Worm (Caenorhabditis elegans) whole organism, L2 larva: ENCODE measurements around the gene dsb-2.

Experiments
- C34F6.9 ChIP-seq: fragments of 150-350 bp; optimal IDR thresholded peaks from 2 replicates; lab custom pipeline; 2014; ENCODE audit warnings: missing biosample characterization, missing genetic modification characterization
- F13H6.1 ChIP-seq: sonication (generic microtip); optimal IDR thresholded peaks from 2 replicates; lab custom pipeline; 2016; ENCODE audit warnings: missing genetic modification characterization, missing compliant biosample characterization
- R02D3.7 ChIP-seq: fragments of 150-350 bp; optimal IDR thresholded peaks from 2 replicates; lab custom pipeline; 2014; ENCODE audit warnings: missing biosample characterization, missing genetic modification characterization
- ZK546.5 ChIP-seq: sonication (generic microtip); optimal IDR thresholded peaks from 2 replicates; lab custom pipeline; 2017; ENCODE audit warnings: missing biosample characterization, missing genetic modification characterization
- alr-1 ChIP-seq: fragments of 150-350 bp; optimal IDR thresholded peaks from 2 replicates; lab custom pipeline; 2014; ENCODE audit warnings: missing biosample characterization, missing genetic modification characterization
- aly-2 ChIP-seq: fragments of 150-350 bp; optimal IDR thresholded peaks from 2 replicates; lab custom pipeline; 2014; ENCODE audit warnings: missing biosample characterization, missing genetic modification characterization
- ama-1 ChIP-seq: fragments of 150-350 bp; optimal IDR thresholded peaks from 2 replicates; lab custom pipeline; 2018; ENCODE audit warnings: inconsistent platforms
- blmp-1 ChIP-seq: sonication (generic microtip); optimal IDR thresholded peaks from 2 replicates; lab custom pipeline; 2017; ENCODE audit warnings: missing genetic modification characterization, mild to moderate bottlenecking, missing compliant biosample characterization, antibody characterized with exemption, moderate library complexity; ENCODE audit not compliant: insufficient read depth
- ceh-16 ChIP-seq: fragments of 150-350 bp; optimal IDR thresholded peaks from 2 replicates; lab custom pipeline; 2014; ENCODE audit warnings: missing biosample characterization, missing genetic modification characterization
- ceh-82 ChIP-seq: fragments of 150-350 bp; optimal IDR thresholded peaks from 2 replicates; lab custom pipeline; 2014; ENCODE audit warnings: missing biosample characterization, missing genetic modification characterization
- crh-2 ChIP-seq: sonication (generic microtip); optimal IDR thresholded peaks from 2 replicates; lab custom pipeline; 2017; ENCODE audit warnings: missing biosample characterization, missing genetic modification characterization
- egl-27 ChIP-seq: sonication (generic microtip); optimal IDR thresholded peaks from 3 replicates; lab custom pipeline; 2017; ENCODE audit warnings: missing biosample characterization, missing genetic modification reagents, missing genetic modification characterization
- elt-1 ChIP-seq: fragments of 150-350 bp; optimal IDR thresholded peaks from 2 replicates; lab custom pipeline; 2014; ENCODE audit warnings: missing biosample characterization, missing genetic modification characterization
- elt-3 ChIP-seq: sonication (generic microtip); optimal IDR thresholded peaks from 2 replicates; lab custom pipeline; 2017; ENCODE audit warnings: missing biosample characterization, missing genetic modification characterization
- fos-1 ChIP-seq: fragments of 150-350 bp; optimal IDR thresholded peaks from 2 replicates; lab custom pipeline; 2014; ENCODE audit warnings: missing biosample characterization, missing genetic modification characterization
- gmeb-1 ChIP-seq: fragments of 150-350 bp; optimal IDR thresholded peaks from 2 replicates; lab custom pipeline; 2014; ENCODE audit warnings: missing biosample characterization, missing genetic modification characterization
- lin-11 ChIP-seq: fragments of 150-350 bp; sonication (generic microtip); optimal IDR thresholded peaks from 2 replicates; lab custom pipeline; 2014; ENCODE audit warnings: missing biosample characterization, missing genetic modification characterization, inconsistent platforms, mixed read lengths
- lin-13 ChIP-seq: fragments of 150-350 bp; optimal IDR thresholded peaks from 2 replicates; lab custom pipeline; 2014; ENCODE audit warnings: missing biosample characterization, missing genetic modification reagents, missing genetic modification characterization
- lin-39 ChIP-seq: fragments of 150-350 bp; optimal IDR thresholded peaks from 2 replicates; lab custom pipeline; 2014; ENCODE audit warnings: missing biosample characterization, missing genetic modification reagents, missing genetic modification characterization
- lsy-2 ChIP-seq, 2 experiments: fragments of 150-350 bp in 1 of 2; sonication (generic microtip) in 1 of 2; optimal IDR thresholded peaks; 2 replicates each; lab custom pipeline; 2014 to 2017; ENCODE audit warnings: missing biosample characterization in 2 of 2, missing genetic modification characterization in 2 of 2
- mab-5 ChIP-seq: fragments of 150-350 bp; optimal IDR thresholded peaks from 2 replicates; lab custom pipeline; 2014; ENCODE audit warnings: missing biosample characterization, missing genetic modification characterization
- mbf-1 ChIP-seq: sonication (generic microtip); optimal IDR thresholded peaks from 2 replicates; lab custom pipeline; 2017; ENCODE audit warnings: missing biosample characterization, missing genetic modification characterization
- mdl-1 ChIP-seq, 2 experiments: fragments of 150-350 bp in 1 of 2; sonication (generic microtip) in 1 of 2; optimal IDR thresholded peaks; 2 replicates each; lab custom pipeline; 2017; ENCODE audit warnings: missing biosample characterization in 2 of 2, missing genetic modification characterization in 2 of 2
- nhr-10 ChIP-seq: sonication (generic microtip); optimal IDR thresholded peaks from 2 replicates; lab custom pipeline; 2017; ENCODE audit warnings: missing biosample characterization, missing genetic modification characterization
- nhr-11 ChIP-seq: fragments of 150-350 bp; optimal IDR thresholded peaks from 2 replicates; lab custom pipeline; 2014; ENCODE audit warnings: missing biosample characterization, missing genetic modification characterization
- nhr-12 ChIP-seq: fragments of 150-350 bp; optimal IDR thresholded peaks from 2 replicates; lab custom pipeline; 2014; ENCODE audit warnings: missing biosample characterization, missing genetic modification characterization
- nhr-129 ChIP-seq: fragments of 150-350 bp; optimal IDR thresholded peaks from 2 replicates; lab custom pipeline; 2014; ENCODE audit warnings: missing biosample characterization, missing genetic modification characterization
- nhr-21 ChIP-seq: fragments of 150-350 bp; optimal IDR thresholded peaks from 2 replicates; lab custom pipeline; 2014; ENCODE audit warnings: missing biosample characterization, missing genetic modification characterization
- nhr-23 ChIP-seq: fragments of 150-350 bp; optimal IDR thresholded peaks from 2 replicates; lab custom pipeline; 2014; ENCODE audit warnings: missing biosample characterization, missing genetic modification reagents, missing genetic modification characterization
- nhr-25 ChIP-seq: fragments of 150-350 bp; sonication (generic microtip); optimal IDR thresholded peaks from 3 replicates; lab custom pipeline; 2014; ENCODE audit warnings: missing biosample characterization, missing genetic modification characterization
- nhr-6 ChIP-seq: fragments of 150-350 bp; optimal IDR thresholded peaks from 2 replicates; lab custom pipeline; 2014; ENCODE audit warnings: missing biosample characterization, missing genetic modification characterization
- nhr-77 ChIP-seq: fragments of 150-350 bp; optimal IDR thresholded peaks from 2 replicates; lab custom pipeline; 2014; ENCODE audit warnings: missing biosample characterization, missing genetic modification characterization
- sem-4 ChIP-seq: fragments of 150-350 bp; optimal IDR thresholded peaks from 2 replicates; lab custom pipeline; 2014; ENCODE audit warnings: missing biosample characterization, missing genetic modification reagents, missing genetic modification characterization
- skn-1 ChIP-seq: sonication (generic microtip); optimal IDR thresholded peaks from 2 replicates; lab custom pipeline; 2017; ENCODE audit warnings: missing biosample characterization, missing genetic modification characterization
- sma-3 ChIP-seq: sonication (generic microtip); optimal IDR thresholded peaks from 2 replicates; lab custom pipeline; 2016; ENCODE audit warnings: missing genetic modification reagents, missing genetic modification characterization, missing compliant biosample characterization
- sma-9 ChIP-seq, 2 experiments: fragments of 150-350 bp in 1 of 2; sonication (generic microtip) in 1 of 2; optimal IDR thresholded peaks; 2 replicates each; lab custom pipeline; 2014 to 2016; ENCODE audit warnings: missing genetic modification characterization in 2 of 2, mild to moderate bottlenecking in 1 of 2, missing biosample characterization in 1 of 2, missing compliant biosample characterization in 1 of 2, missing genetic modification reagents in 1 of 2, moderate library complexity in 1 of 2
- snpc-4 ChIP-seq: fragments of 150-350 bp; optimal IDR thresholded peaks from 2 replicates; lab custom pipeline; 2014; ENCODE audit warnings: missing biosample characterization, missing genetic modification characterization
- unc-39 ChIP-seq: fragments of 150-350 bp; optimal IDR thresholded peaks from 2 replicates; lab custom pipeline; 2014; ENCODE audit warnings: missing biosample characterization, missing genetic modification characterization
- unc-55 ChIP-seq: fragments of 150-350 bp; sonication (generic microtip); optimal IDR thresholded peaks from 3 replicates; lab custom pipeline; 2014; ENCODE audit warnings: missing biosample characterization, missing genetic modification reagents, missing genetic modification characterization
- unc-62 ChIP-seq: fragments of 150-350 bp; optimal IDR thresholded peaks from 2 replicates; lab custom pipeline; 2014; ENCODE audit warnings: missing biosample characterization, missing genetic modification reagents, missing genetic modification characterization
- ztf-1 ChIP-seq: fragments of 200-800 bp; sonication (Bioruptor generic); conservative IDR thresholded peaks from 2 replicates; pipeline ENCODE4 v1.3.6; 2022; ENCODE audit warnings: missing genetic modification characterization, missing compliant biosample characterization
- ztf-11 ChIP-seq: sonication (generic microtip); optimal IDR thresholded peaks from 2 replicates; lab custom pipeline; 2017; ENCODE audit warnings: missing biosample characterization, missing genetic modification characterization
- ztf-4 ChIP-seq: fragments of 150-350 bp; optimal IDR thresholded peaks from 2 replicates; lab custom pipeline; 2014; ENCODE audit warnings: missing biosample characterization, missing genetic modification characterization

Gene dsb-2

DNA sequence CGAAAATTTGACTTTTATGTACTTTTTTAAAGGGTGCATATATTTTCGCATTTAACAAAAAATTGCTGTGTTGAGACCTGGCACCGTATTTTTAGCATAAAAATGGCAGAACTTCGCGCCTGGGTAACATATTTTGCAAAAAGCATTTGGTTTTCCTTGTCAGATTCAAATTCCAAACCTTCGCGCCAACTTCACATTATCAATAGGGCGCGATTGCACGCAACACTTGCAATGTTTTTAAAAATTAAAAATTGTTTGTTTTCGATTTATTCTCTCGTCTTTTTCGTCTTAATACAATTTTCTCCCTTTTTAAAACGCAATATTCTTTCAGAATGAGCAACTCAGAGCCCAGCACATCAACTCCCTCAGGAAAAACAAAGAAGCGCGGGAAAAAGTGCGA is 27.3 kb upstream of the dsb-2 start, which contains the start of gene mes-2 (continued):
- TF ChIP-seq ztf-1 (GFP tag; lab: Robert Waterston, UW) (no peak), elt-1 (tag; lab: Kevin White, UChicago) (no peak), unc-62 (no peak), ztf-11 (tag; lab: Kevin White, UChicago) (no peak), alr-1 (no peak), mdl-1 (tag; optimal IDR thresholded peaks at IDR 0.05; lab: Kevin White, UChicago) (no peak), unc-55 (GFP tag; lab: Kevin White, UChicago) (peak; percentile 95), C34F6.9 (tag; lab: Kevin White, UChicago) (peak; percentile 86), ztf-4 (tag; lab: Kevin White, UChicago) (peak; percentile 27), ceh-16 (no peak), lin-39 (tag; lab: Kevin White, UChicago) (no peak), egl-27 (tag; lab: Kevin White, UChicago) (no peak), skn-1 (tag; lab: Kevin White, UChicago) (no peak), F13H6.1 (peak; percentile 63)

DNA sequence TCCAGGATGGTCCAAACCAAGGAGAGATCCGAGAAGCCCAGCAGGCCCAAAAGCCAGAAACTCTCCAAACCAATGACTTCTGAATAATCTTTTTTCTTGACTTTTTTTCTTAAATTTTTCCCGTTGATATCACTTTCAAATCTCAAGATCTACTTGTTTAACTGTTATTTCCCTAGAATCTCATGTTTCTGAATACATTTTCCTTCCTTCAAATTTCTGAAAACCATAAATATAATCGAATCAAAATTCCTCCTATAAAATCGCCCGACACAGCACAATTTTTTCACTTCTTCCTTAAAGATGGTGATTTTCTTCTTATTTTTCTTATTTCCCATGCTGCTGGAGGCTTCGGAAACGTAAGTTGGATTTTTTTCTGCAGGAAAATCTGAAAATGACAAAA is 22.7 kb upstream of the dsb-2 start, which contains the start of gene F26H11.8:
TSS of gene F26H11.8 (plus strand) at position 301 of the 400 bp plus-strand sequence.
- TF ChIP-seq ama-1 (lab: Kevin White, UChicago) (no peak), elt-3 (tag; lab: Kevin White, UChicago) (no peak), nhr-10 (tag; lab: Kevin White, UChicago) (no peak), nhr-77 (tag; lab: Kevin White, UChicago) (no peak), nhr-23 (no peak), C34F6.9 (tag; lab: Kevin White, UChicago) (no peak), sma-3 (no peak), nhr-25 (tag; lab: Kevin White, UChicago) (no peak), elt-1 (tag; lab: Kevin White, UChicago) (no peak), skn-1 (tag; lab: Kevin White, UChicago) (no peak), F13H6.1 (no peak), sem-4 (tag; lab: Kevin White, UChicago) (no peak), lin-13 (GFP tag; lab: Kevin White, UChicago) (no peak), ztf-11 (tag; lab: Kevin White, UChicago) (no peak)

DNA sequence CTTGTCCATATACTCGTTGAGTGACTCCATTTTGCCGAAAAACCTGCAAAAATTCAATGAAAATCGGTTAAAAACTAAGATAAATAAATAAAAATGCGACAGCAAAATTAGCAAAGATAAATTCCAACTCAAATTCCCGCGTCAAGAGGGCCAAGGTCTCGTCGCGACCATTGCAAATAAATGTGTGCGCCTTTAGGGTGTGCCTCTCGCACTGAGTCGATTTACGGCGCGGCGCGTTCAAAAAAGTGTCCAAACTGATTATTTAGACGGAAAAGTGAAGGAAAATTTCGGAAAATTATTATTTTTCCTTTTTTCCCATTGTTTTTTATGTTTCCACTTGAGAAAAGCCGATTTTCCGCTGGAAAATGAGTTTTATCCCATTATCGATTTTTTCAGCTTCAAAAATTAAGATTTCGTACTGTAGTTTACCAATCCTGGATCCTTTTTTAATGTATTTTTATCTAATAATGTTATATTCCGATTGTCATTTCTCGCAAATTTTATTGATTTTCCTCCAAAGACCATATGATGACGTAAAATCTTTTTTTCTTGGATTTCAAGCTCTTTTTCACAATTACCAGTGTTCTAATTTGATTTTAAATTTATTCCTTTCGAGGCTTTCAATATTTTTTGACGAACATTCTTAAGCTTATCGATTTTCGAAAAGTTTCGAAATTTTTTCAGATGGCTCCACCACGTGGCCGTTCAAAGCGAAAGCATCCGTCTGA is 20.7 kb upstream of the dsb-2 start, which contains the start of the genes kbp-3 and nurf-1:
TSS of gene kbp-3 (minus strand) at position 43 of the 728 bp plus-strand sequence.
TSS of gene nurf-1 (plus strand) at position 678 of the 728 bp plus-strand sequence.
- TF ChIP-seq ztf-1 (GFP tag; lab: Robert Waterston, UW) (no peak), nhr-25 (tag; lab: Kevin White, UChicago) (peak; percentile 12), lin-11 (tag; lab: Kevin White, UChicago) (peak; percentile 35), ZK546.5 (no peak), nhr-10 (tag; lab: Kevin White, UChicago) (no peak), sma-3 (no peak), crh-2 (tag; lab: Kevin White, UChicago) (peak; percentile 35), blmp-1 (no peak), sma-9 (GFP tag; optimal IDR thresholded peaks at IDR 0.05; lab: Kevin White, UChicago) (no peak), sma-9 (tag; optimal IDR thresholded peaks at IDR 0.05; lab: Kevin White, UChicago) (no peak), nhr-21 (no peak), alr-1 (no peak), aly-2 (tag; lab: Kevin White, UChicago) (no peak), nhr-6 (no peak), nhr-11 (tag; lab: Kevin White, UChicago) (no peak), unc-62 (no peak), R02D3.7 (tag; lab: Kevin White, UChicago) (no peak), fos-1 (tag; lab: Kevin White, UChicago) (no peak), C34F6.9 (tag; lab: Kevin White, UChicago) (peak; percentile 78), lin-39 (tag; lab: Kevin White, UChicago) (no peak), nhr-129 (peak; percentile 47), ceh-82 (tag; lab: Kevin White, UChicago) (no peak), snpc-4 (no peak), unc-39 (tag; lab: Kevin White, UChicago) (no peak), mbf-1 (tag; lab: Kevin White, UChicago) (no peak), F13H6.1 (peak; percentile 7), mab-5 (tag; lab: Kevin White, UChicago) (no peak), mdl-1 (tag; optimal IDR thresholded peaks at IDR 0.05; lab: Kevin White, UChicago) (no peak), ztf-4 (tag; lab: Kevin White, UChicago) (no peak), unc-55 (GFP tag; lab: Kevin White, UChicago) (peak; percentile 86), nhr-12 (no peak), lin-13 (GFP tag; lab: Kevin White, UChicago) (peak; percentile 47), lsy-2 (tag; optimal IDR thresholded peaks at IDR 0.05; lab: Kevin White, UChicago) (peak; percentile 17 to 80), gmeb-1 (tag; lab: Kevin White, UChicago) (peak; percentile 83), skn-1 (tag; lab: Kevin White, UChicago) (no peak), sem-4 (tag; lab: Kevin White, UChicago) (no peak)
